Worm (Caenorhabditis elegans): ENCODE measurements around the gene F19B10.1.
A peak's percentile ranks its signal among the peaks of the same experiment; 100 is the strongest.

F19B10.1 gene

ce11 chrII:3641197-3641596 lies 41.8 kb upstream of the F19B10.1 start, which contains the start of gene M151.1:
Gene M151.1 (plus strand): TSS chrII:3641497.
- TF ChIP-seq ceh-30 (tag; optimal IDR thresholded peaks at IDR 0.05) (no peak), ceh-48 (tag; optimal IDR thresholded peaks at IDR 0.05) (no peak), C08G9.2 (tag; optimal IDR thresholded peaks at IDR 0.05) (no peak), unc-55 (GFP tag; optimal IDR thresholded peaks at IDR 0.05) (no peak), pqm-1 (tag; optimal IDR thresholded peaks at IDR 0.05) (no peak), dmd-4 (tag; optimal IDR thresholded peaks at IDR 0.05; ENCODE audit: borderline replicate concordance) (no peak), npax-4 (tag; optimal IDR thresholded peaks at IDR 0.05) (no peak), sox-4 (tag; optimal IDR thresholded peaks at IDR 0.05) (no peak), syd-9 (tag; optimal IDR thresholded peaks at IDR 0.05) (no peak), eyg-1 (tag; optimal IDR thresholded peaks at IDR 0.05) (no peak), ahr-1 (tag; optimal IDR thresholded peaks at IDR 0.05) (no peak), pros-1 (tag; optimal IDR thresholded peaks at IDR 0.05) (no peak)

DNA sequence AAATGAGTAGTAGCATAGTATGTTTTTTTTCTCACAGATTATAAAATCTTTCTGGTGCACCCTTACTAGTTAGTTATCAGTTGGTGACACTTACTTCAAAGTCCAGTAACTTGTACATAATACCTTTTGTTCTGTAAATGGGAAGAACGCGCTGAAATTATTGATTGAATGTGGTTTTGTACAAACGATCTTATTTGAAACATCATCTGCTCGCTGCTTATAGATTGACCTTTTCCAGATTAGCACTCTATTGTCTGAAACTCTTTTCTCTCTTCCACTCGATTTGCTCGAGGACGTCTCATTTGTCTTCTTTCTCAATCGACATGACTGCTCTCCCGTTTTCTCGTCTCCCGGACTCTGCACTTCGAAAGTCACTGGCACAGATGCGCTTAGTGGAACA lies 35.9 kb upstream of the F19B10.1 start, which contains the start of gene fbxb-33:
fbxb-33 (plus strand) TSS at position 301 of the 400 bp plus-strand sequence.
- TF ChIP-seq ceh-34 (tag; optimal IDR thresholded peaks at IDR 0.05): no peak
- no peak for TF ChIP-seq ztf-16 (tag; optimal IDR thresholded peaks at IDR 0.05)
- TF ChIP-seq ceh-31 (tag; optimal IDR thresholded peaks at IDR 0.05): no peak
- TF ChIP-seq lim-6 (tag; optimal IDR thresholded peaks at IDR 0.05): no peak
- TF ChIP-seq hlh-15 (tag; optimal IDR thresholded peaks at IDR 0.05): no peak
- TF ChIP-seq ref-2 (tag; optimal IDR thresholded peaks at IDR 0.05): no peak
- TF ChIP-seq T23F11.4 (GFP tag; optimal IDR thresholded peaks at IDR 0.05): no peak
- TF ChIP-seq pqm-1 (tag; optimal IDR thresholded peaks at IDR 0.05): no peak

ce11 chrII:3655378-3655777 lies 27.6 kb upstream of the F19B10.1 start, which contains the start of gene F19B10.5:
Gene F19B10.5 (plus strand): TSS chrII:3655678.
- TF ChIP-seq ceh-45 (GFP tag; IDR thresholded peaks at IDR 0.05): no peak
- TF ChIP-seq unc-86 (tag; optimal IDR thresholded peaks at IDR 0.05): no peak
- TF ChIP-seq unc-3 (GFP tag; conservative IDR thresholded peaks at IDR 0.05): no peak
- TF ChIP-seq unc-3 (tag; optimal IDR thresholded peaks at IDR 0.05): no peak
- TF ChIP-seq unc-42 (tag; optimal IDR thresholded peaks at IDR 0.05): no peak
- TF ChIP-seq pros-1 (tag; optimal IDR thresholded peaks at IDR 0.05): no peak
- TF ChIP-seq ets-4 (tag; optimal IDR thresholded peaks at IDR 0.05): no peak
- TF ChIP-seq fkh-10 (GFP tag; optimal IDR thresholded peaks at IDR 0.05): no peak
- no peak for TF ChIP-seq gmeb-2 (tag; optimal IDR thresholded peaks at IDR 0.05)
- no peak for TF ChIP-seq C08G9.2 (tag; optimal IDR thresholded peaks at IDR 0.05)
- no peak for TF ChIP-seq sdc-2 (tag; optimal IDR thresholded peaks at IDR 0.05)
- TF ChIP-seq ceh-48 (tag; optimal IDR thresholded peaks at IDR 0.05): no peak
- TF ChIP-seq ceh-18 (tag; optimal IDR thresholded peaks at IDR 0.05): no peak
- no peak for TF ChIP-seq dmd-4 (tag; optimal IDR thresholded peaks at IDR 0.05; ENCODE audit: borderline replicate concordance)

- TF ChIP-seq dmd-4 (tag; optimal IDR thresholded peaks at IDR 0.05; ENCODE audit: borderline replicate concordance) (no peak), F13H6.1 (tag; optimal IDR thresholded peaks at IDR 0.05) (no peak), ttx-3 (tag; optimal IDR thresholded peaks at IDR 0.05) (no peak), lim-6 (tag; optimal IDR thresholded peaks at IDR 0.05) (no peak), ceh-30 (tag; optimal IDR thresholded peaks at IDR 0.05) (no peak), sdc-2 (tag; optimal IDR thresholded peaks at IDR 0.05) (no peak), hlh-30 (tag; optimal IDR thresholded peaks at IDR 0.05; ENCODE audit: insufficient read depth) (no peak)
These were observed 23.2 kb upstream of the F19B10.1 start, which contains the start of gene F19B10.4 for ce11 chrII:3659776-3660175. Gene F19B10.4 (plus strand): TSS chrII:3660076.

- TF ChIP-seq fkh-6 (tag; optimal IDR thresholded peaks at IDR 0.05): no peak
- TF ChIP-seq elt-2 (tag; optimal IDR thresholded peaks at IDR 0.05): peak; percentile 12
- TF ChIP-seq ama-1 (optimal IDR thresholded peaks at IDR 0.05): no peak
- TF ChIP-seq ceh-45 (GFP tag; IDR thresholded peaks at IDR 0.05): no peak
- TF ChIP-seq elt-4 (tag; optimal IDR thresholded peaks at IDR 0.05): no peak
These were observed 21.1 kb upstream of the F19B10.1 start, which contains the start of gene F19B10.13 for ce11 chrII:3661932-3662331. Gene F19B10.13 (plus strand): TSS chrII:3662274.
